Fruit fly (Drosophila melanogaster): ENCODE results near the gene CG5399.

Gene CG5399

DNA sequence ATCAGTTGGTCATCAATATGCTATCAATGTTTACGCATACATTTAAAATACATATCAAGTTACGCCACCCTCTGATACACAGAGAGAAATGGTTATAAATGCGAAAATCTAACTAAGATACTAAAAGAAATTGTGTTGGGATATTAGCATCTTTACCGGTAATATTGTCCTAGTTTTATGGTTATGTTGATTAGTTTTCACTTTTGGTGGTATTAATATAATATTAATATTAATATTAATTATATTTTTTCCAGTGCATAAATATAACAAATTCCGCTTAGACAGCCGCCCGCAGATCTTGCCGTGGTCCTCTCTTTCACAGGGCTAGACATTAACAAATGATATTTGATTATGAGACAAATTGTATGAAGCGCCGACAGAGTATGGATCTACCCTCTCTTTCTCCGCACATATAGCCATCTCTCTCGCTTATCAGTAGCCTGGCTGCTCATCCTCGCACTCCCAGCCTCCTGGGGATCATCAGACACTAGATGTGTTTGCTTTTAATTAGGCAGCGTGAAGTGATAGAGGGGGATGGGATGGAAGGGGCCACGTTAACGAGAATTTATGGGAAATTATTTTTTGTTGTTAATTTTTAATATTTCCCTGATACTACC is 42.3 kb upstream of the CG5399 start (continued):
- TF ChIP-seq CG6808 (GFP tag; optimal IDR thresholded peaks at IDR 0.05) (no peak), Sox14 (GFP tag; optimal IDR thresholded peaks at IDR 0.05) (no peak), CG6276 (GFP tag; optimal IDR thresholded peaks at IDR 0.05) (no peak), CG32006 (GFP tag; optimal IDR thresholded peaks at IDR 0.05) (peak; percentile 18), CG34406 (GFP tag; optimal IDR thresholded peaks at IDR 0.05) (peak; percentile 41), salr (GFP tag; optimal IDR thresholded peaks at IDR 0.05) (peak in 1 of 2 experiments; percentile 26), cyc (GFP tag; optimal IDR thresholded peaks at IDR 0.05) (peak; percentile 9), Ets21C (GFP tag; optimal IDR thresholded peaks at IDR 0.05) (no peak), topi (GFP tag; optimal IDR thresholded peaks at IDR 0.05) (peak; percentile 12), CG9139 (GFP tag; optimal IDR thresholded peaks at IDR 0.05) (no peak), vri (GFP tag; optimal IDR thresholded peaks at IDR 0.05) (no peak), CG8319 (GFP tag; optimal IDR thresholded peaks at IDR 0.05) (no peak), CG7368 (GFP tag; optimal IDR thresholded peaks at IDR 0.05) (no peak), Blimp-1 (GFP tag; optimal IDR thresholded peaks at IDR 0.05) (no peak), svp (GFP tag) (peak; percentile 59), CG3919 (GFP tag; optimal IDR thresholded peaks at IDR 0.05) (peak; percentile 43), Eip93F (GFP tag; optimal IDR thresholded peaks at IDR 0.05) (no peak), CG11902 (GFP tag; optimal IDR thresholded peaks at IDR 0.05) (no peak), eg (GFP tag; IDR thresholded peaks at IDR 0.05) (no peak), CG6163 (GFP tag; IDR thresholded peaks at IDR 0.05) (peak; percentile 64)

DNA sequence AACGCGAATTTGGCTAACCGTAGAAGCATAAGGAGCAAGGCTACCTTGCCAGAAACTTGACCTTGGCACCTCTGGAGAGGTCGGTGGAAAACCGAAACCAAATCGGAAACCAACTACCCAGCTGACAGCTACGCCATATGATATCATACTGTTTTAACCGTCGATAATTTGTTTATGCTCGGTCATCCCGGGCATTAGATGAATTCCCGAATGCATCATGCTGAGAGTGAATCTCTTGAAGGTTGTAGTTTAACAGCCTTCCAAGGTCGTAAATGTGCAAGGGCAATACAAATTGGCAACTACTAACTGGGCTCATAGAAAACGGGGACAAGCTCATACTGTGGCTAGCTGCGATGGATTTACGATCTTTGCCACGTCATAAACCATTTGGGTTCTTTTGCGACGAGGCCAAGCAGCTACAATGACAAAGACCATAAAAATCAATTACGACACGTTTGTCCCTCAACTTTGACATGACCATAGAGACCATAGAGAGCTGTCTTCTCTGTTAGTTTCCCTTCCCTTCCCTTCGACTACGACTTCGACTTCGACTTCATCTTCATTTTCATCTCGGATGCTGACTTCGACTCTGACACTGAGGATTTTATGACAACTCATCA is 41.2 kb upstream of the CG5399 start:
- TF ChIP-seq fd59A (GFP tag; optimal IDR thresholded peaks at IDR 0.05): no peak
- TF ChIP-seq CG10669 (GFP tag; optimal IDR thresholded peaks at IDR 0.05): no peak
- TF ChIP-seq Ets96B (tag; optimal IDR thresholded peaks at IDR 0.05): no peak
- TF ChIP-seq CG6808 (GFP tag; optimal IDR thresholded peaks at IDR 0.05): no peak

DNA sequence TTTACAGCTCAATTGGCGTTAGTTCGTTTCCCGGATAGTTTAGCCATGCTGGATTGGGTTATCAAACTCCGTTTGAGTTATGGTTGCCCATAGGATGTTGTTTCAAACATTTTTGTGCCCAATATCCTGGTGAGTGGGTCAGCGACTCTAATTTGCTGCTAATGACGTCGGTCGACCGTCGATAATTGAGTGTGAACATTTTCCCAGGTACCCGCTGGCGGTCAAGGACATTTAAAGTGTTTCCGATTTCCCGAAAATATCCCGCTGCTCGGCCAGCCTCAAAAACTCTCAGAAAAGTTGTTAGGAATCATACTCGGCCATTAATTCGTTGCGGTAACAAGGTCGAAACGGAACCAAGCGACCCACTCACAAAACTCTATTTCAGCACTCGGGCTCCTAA is 40.2 kb upstream of the CG5399 start:
- TF ChIP-seq Met (GFP tag; optimal IDR thresholded peaks at IDR 0.05) (no peak), CG1621 (tag; optimal IDR thresholded peaks at IDR 0.05) (no peak), CG6792 (GFP tag; optimal IDR thresholded peaks at IDR 0.05) (no peak)

DNA sequence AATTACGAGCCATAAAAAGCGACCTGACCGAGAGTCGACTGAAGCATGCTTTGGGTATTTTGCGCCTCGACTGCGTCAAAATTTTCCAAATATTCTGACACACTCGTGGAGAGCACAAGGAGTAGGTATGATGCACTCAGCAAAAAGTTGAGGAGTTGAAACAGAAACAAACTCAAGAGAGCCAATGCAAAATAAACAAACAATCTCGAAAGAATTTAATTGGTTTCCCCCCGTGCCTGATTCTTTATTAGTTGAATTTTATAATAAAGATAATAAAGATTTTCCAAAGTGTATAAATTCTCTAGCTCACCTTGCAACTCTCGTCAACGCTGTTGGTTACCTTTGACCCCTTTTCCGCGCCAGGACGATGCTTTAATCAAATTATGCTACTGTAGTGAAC is 39.6 kb upstream of the CG5399 start:
- peak; percentile 44 for TF ChIP-seq Eip78C (GFP tag)
- TF ChIP-seq CG8632 (GFP tag; optimal IDR thresholded peaks at IDR 0.05): no peak
- no peak for TF ChIP-seq CG7368 (GFP tag; optimal IDR thresholded peaks at IDR 0.05)
- TF ChIP-seq svp (GFP tag): peak; percentile 24
- no peak for TF ChIP-seq CG6276 (GFP tag; optimal IDR thresholded peaks at IDR 0.05)

DNA sequence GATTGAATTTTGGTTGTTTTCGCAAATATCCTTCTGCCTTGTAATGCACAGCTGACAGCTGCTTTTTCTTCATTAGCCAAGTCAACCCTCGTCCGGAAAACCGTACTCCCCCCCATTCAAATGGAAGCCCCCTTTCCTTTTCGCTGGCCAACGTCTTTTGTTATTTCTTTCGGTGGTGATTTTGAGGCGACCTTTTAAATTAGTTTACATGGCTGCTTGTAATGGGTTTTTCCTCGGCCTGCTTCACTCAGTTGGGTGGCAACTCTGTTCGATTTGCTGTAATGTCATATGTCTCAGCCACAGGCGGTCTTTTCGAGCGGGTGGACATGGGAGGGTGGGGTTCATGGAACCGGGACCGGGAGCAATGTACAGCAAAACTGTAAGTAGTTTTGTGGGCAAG is 34.6 kb upstream of the CG5399 start:
- TF ChIP-seq achi (GFP tag; optimal IDR thresholded peaks at IDR 0.05) (no peak), Gug (GFP tag; IDR thresholded peaks at IDR 0.05) (no peak), Ets96B (tag; optimal IDR thresholded peaks at IDR 0.05) (no peak), Sox15 (GFP tag; optimal IDR thresholded peaks at IDR 0.05) (no peak), Sox14 (GFP tag; optimal IDR thresholded peaks at IDR 0.05) (no peak), CG11294 (GFP tag; IDR thresholded peaks at IDR 0.05) (no peak), CG6792 (GFP tag; optimal IDR thresholded peaks at IDR 0.05) (no peak), pdm3 (GFP tag; optimal IDR thresholded peaks at IDR 0.05) (no peak), lz (GFP tag; optimal IDR thresholded peaks at IDR 0.05) (no peak), CG15336 (GFP tag; IDR thresholded peaks at IDR 0.05) (no peak), CG7368 (GFP tag; optimal IDR thresholded peaks at IDR 0.05) (no peak), vri (GFP tag; optimal IDR thresholded peaks at IDR 0.05) (no peak), esn (GFP tag; optimal IDR thresholded peaks at IDR 0.05) (no peak)
